Fruit fly (Drosophila melanogaster): ENCODE measurements around the gene Ada1-1.

DNA sequence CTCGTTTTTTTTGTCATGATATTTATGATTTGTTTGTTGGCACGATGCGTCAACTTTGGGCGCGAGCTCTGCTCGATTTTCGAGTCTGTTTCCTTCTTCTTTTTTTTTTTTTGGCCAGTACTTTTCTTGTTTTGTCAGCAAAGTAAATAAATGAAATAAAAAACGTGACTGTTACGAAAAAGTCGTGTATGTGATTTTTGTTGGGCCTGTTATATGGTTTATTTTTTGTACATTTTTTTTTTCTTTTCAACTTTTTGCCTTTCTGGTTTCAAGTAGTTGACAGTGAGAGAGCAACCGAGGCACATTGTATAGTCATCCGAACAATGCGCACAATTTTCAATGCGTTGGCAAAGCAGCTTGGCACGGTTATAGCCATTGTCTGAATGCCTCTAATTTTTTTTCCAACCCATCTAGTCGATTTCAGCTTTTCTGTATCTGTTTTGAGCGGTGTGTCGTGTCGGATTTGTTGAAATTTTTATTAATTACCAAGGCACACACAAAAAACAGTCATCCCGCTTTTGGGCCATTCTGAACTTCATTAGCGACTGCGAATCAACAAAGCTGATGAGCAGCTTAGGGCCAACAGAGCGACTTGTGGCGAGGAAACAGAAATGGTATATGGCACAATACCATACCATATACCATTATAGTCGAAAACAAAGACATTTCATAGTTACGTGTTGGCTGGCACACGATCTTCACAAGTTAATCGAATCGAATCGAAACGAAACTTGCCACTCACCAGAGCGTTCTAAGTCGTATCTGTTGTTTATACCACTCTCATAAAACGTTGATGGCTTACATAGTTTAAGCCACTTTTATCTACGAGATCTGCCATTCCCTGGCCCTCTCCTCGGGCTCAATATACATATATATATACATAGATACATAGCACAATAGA lies 32.9 kb upstream of the Ada1-1 start:
- no peak for TF ChIP-seq psq (optimal IDR thresholded peaks at IDR 0.05)
- TF ChIP-seq usp (GFP tag; optimal IDR thresholded peaks at IDR 0.05) = no peak
- TF ChIP-seq pan (optimal IDR thresholded peaks at IDR 0.05) = no peak
- TF ChIP-seq EcR (GFP tag; optimal IDR thresholded peaks at IDR 0.05) = no peak
- no peak for TF ChIP-seq CG8478 (optimal IDR thresholded peaks at IDR 0.05)

All from whole organism.